Worm (Caenorhabditis elegans): ENCODE measurements around the gene Y39A3CL.7.

DNA sequence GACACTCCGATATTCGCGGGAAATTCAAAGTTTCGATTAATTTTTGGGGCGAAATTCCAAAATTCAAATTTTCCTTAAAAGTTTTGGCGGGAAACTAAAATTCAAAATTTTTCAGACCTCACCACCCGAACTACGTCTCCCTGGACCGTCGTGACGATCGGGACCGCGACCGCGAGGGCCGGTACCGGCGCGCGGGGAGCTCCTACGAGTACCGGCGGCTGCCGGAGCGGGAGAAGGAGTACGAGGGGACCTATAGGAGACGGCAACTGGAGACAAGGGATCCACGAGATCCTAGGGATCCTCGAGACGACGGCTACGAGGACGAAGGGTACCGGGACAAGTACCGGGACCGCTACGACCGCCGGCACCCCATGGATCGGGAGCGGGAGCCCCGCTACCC, 20.2 kb upstream of the Y39A3CL.7 start:
- TF ChIP-seq F16B12.6 (tag; optimal IDR thresholded peaks at IDR 0.05), result no peak
- TF ChIP-seq blmp-1 (tag; optimal IDR thresholded peaks at IDR 0.05), result no peak
- TF ChIP-seq lir-3 (tag; optimal IDR thresholded peaks at IDR 0.05; ENCODE audit: poor library complexity), result no peak
- TF ChIP-seq mep-1 (tag; optimal IDR thresholded peaks at IDR 0.05), result no peak
- no peak for TF ChIP-seq nhr-76 (tag; optimal IDR thresholded peaks at IDR 0.05)
- no peak for TF ChIP-seq unc-62 (GFP tag; optimal IDR thresholded peaks at IDR 0.05)
- no peak for TF ChIP-seq tbx-2 (tag; optimal IDR thresholded peaks at IDR 0.05)
- TF ChIP-seq ama-1 (optimal IDR thresholded peaks at IDR 0.05), result no peak
- TF ChIP-seq sptf-1 (tag; optimal IDR thresholded peaks at IDR 0.05), result no peak
- no peak for TF ChIP-seq pqm-1 (tag; optimal IDR thresholded peaks at IDR 0.05)
- no peak for TF ChIP-seq jun-1 (tag; optimal IDR thresholded peaks at IDR 0.05)
- TF ChIP-seq ztf-4 (tag; optimal IDR thresholded peaks at IDR 0.05), result no peak
- no peak for TF ChIP-seq ceh-88 (GFP tag; IDR thresholded peaks at IDR 0.05)

Data from whole organism, L1 larva.